Fruit fly (Drosophila melanogaster) whole organism, pupa: Measurements from ENCODE around the gene STUB1.

ENCODE experiments used
- CG14655 ChIP-seq: fragments of 200-800 bp; sonication (Bioruptor generic); optimal IDR thresholded peaks from 3 replicates; lab custom pipeline; 2017; ENCODE audit warnings: mild to moderate bottlenecking, missing biosample characterization, missing genetic modification reagents, missing genetic modification characterization
- CG15710 ChIP-seq: fragments of 200-800 bp; sonication (Bioruptor generic); optimal IDR thresholded peaks from 2 replicates; lab custom pipeline; 2018; ENCODE audit warnings: missing biosample characterization, mild to moderate bottlenecking, missing genetic modification characterization, moderate library complexity
- CG32121 ChIP-seq: fragments of 200-800 bp; sonication (Bioruptor generic); IDR thresholded peaks from 2 replicates; pipeline ENCODE4 v1.3.6; 2022; ENCODE audit warnings: missing biosample characterization, missing genetic modification characterization
- CG4496 ChIP-seq: fragments of 200-800 bp; sonication (Bioruptor generic); IDR thresholded peaks from 3 replicates; pipeline ENCODE4 v1.3.6; 2022; ENCODE audit warnings: missing biosample characterization, missing genetic modification characterization
- EcR ChIP-seq: fragments of 200-800 bp; sonication (Bioruptor generic); optimal IDR thresholded peaks from 3 replicates; lab custom pipeline; 2019; ENCODE audit warnings: missing biosample characterization, missing genetic modification characterization, mild to moderate bottlenecking, moderate library complexity, missing genetic modification reagents
- Ets98B ChIP-seq: fragments of 200-800 bp; sonication (Bioruptor generic); IDR thresholded peaks from 2 replicates; pipeline ENCODE4 v1.3.6; 2022; ENCODE audit warnings: missing biosample characterization, missing genetic modification characterization

- TF ChIP-seq Ets98B (GFP tag; lab: Robert Waterston, UW) (no peak), CG15710 (tag; lab: Kevin White, UChicago) (no peak), CG14655 (GFP tag; lab: Kevin White, UChicago) (no peak), EcR (no peak), CG4496 (GFP tag; lab: Robert Waterston, UW) (no peak), CG32121 (GFP tag; lab: Robert Waterston, UW) (no peak)
These were observed 1.7 kb upstream of the STUB1 start, which contains the start of the genes TBC1D16 and holn1 for dm6 chr2L:10435606-10436160.
